Worm (Caenorhabditis elegans) whole organism, mixed stage, embryonic: ENCODE results near the gene F36D3.4.

Source experiments
- blmp-1 ChIP-seq: fragments of 150-350 bp; optimal IDR thresholded peaks from 2 replicates; lab custom pipeline; 2014; ENCODE audit warnings: missing biosample characterization, missing genetic modification characterization
- ces-1 ChIP-seq: fragments of 150-350 bp; optimal IDR thresholded peaks from 2 replicates; lab custom pipeline; 2014; ENCODE audit warnings: missing biosample characterization, missing genetic modification reagents, missing genetic modification characterization
- elt-3 ChIP-seq: fragments of 150-350 bp; optimal IDR thresholded peaks from 2 replicates; lab custom pipeline; 2014; ENCODE audit warnings: missing biosample characterization, missing genetic modification characterization
- flh-1 ChIP-seq: fragments of 200-800 bp; sonication (Bioruptor generic); optimal IDR thresholded peaks from 2 replicates; lab custom pipeline; 2018; ENCODE audit warnings: mild to moderate bottlenecking, missing genetic modification characterization, moderate library complexity, missing compliant biosample characterization
- mep-1 ChIP-seq: fragments of 150-350 bp; optimal IDR thresholded peaks from 2 replicates; lab custom pipeline; 2017; ENCODE audit warnings: missing biosample characterization, missing genetic modification reagents, missing genetic modification characterization, inconsistent platforms
- mls-2 ChIP-seq: sonication (generic microtip); optimal IDR thresholded peaks from 2 replicates; lab custom pipeline; 2016; ENCODE audit warnings: mild to moderate bottlenecking, missing genetic modification characterization, moderate library complexity, missing compliant biosample characterization
- nhr-28 ChIP-seq: fragments of 150-350 bp; optimal IDR thresholded peaks from 2 replicates; lab custom pipeline; 2014; ENCODE audit warnings: missing biosample characterization, missing genetic modification characterization
- nhr-76 ChIP-seq: sonication (generic microtip); optimal IDR thresholded peaks from 2 replicates; lab custom pipeline; 2017; ENCODE audit warnings: missing biosample characterization, missing genetic modification characterization
- pha-4 ChIP-seq: fragments of 150-350 bp; optimal IDR thresholded peaks from 2 replicates; lab custom pipeline; 2018; ENCODE audit warnings: missing biosample characterization, missing genetic modification reagents, missing genetic modification characterization
- unc-39 ChIP-seq: fragments of 150-350 bp; optimal IDR thresholded peaks from 2 replicates; lab custom pipeline; 2014; ENCODE audit warnings: missing biosample characterization, missing genetic modification characterization
- unc-62 ChIP-seq: fragments of 150-350 bp; optimal IDR thresholded peaks from 2 replicates; lab custom pipeline; 2014; ENCODE audit warnings: missing biosample characterization, missing genetic modification reagents, missing genetic modification characterization
- ztf-11 ChIP-seq: fragments of 150-350 bp; optimal IDR thresholded peaks from 2 replicates; lab custom pipeline; 2014; ENCODE audit warnings: missing biosample characterization, missing genetic modification characterization

ce11 chrV:16506650-16507049, 10.9 kb downstream of the F36D3.4 start:
- TF ChIP-seq elt-3 (tag; lab: Kevin White, UChicago), result no peak
- TF ChIP-seq nhr-28 (tag; lab: Kevin White, UChicago), result no peak
- no peak for TF ChIP-seq ztf-11 (tag; lab: Kevin White, UChicago)
- TF ChIP-seq mep-1 (tag; lab: Kevin White, UChicago), result no peak
- no peak for TF ChIP-seq nhr-76 (tag; lab: Kevin White, UChicago)
- TF ChIP-seq unc-39, result no peak
- TF ChIP-seq unc-62, result no peak
- TF ChIP-seq flh-1 (GFP tag; lab: Kevin White, UChicago), result no peak
- no peak for TF ChIP-seq mls-2
- TF ChIP-seq ces-1 (GFP tag; lab: Kevin White, UChicago), result no peak
- no peak for TF ChIP-seq pha-4
- TF ChIP-seq blmp-1, result no peak
